Worm (Caenorhabditis elegans): Measurements from ENCODE around the gene F55A11.8.

- TF ChIP-seq ref-1 (GFP tag; conservative IDR thresholded peaks at IDR 0.05) (no peak), T22C8.4 (GFP tag; IDR thresholded peaks at IDR 0.05) (no peak)
Measured at ce11 chrV:11802508-11802907, 14.5 kb downstream of the F55A11.8 start.

Data from whole organism, midembryonic.